Fruit fly (Drosophila melanogaster) whole organism, embryonic: Measurements from ENCODE around the gene CalpB.

ENCODE experiments used
- Atf6 ChIP-seq: fragments of 200-800 bp; sonication (Bioruptor generic); IDR thresholded peaks from 2 replicates; pipeline ENCODE4 v1.3.6; 2022; ENCODE audit warnings: missing biosample characterization, missing genetic modification characterization
- BtbVII ChIP-seq: fragments of 200-800 bp; sonication (Bioruptor generic); optimal IDR thresholded peaks from 3 replicates; lab custom pipeline; 2017; ENCODE audit warnings: missing biosample characterization, mild to moderate bottlenecking, missing genetic modification characterization
- CG10565 ChIP-seq: fragments of 200-800 bp; sonication (Bioruptor generic); optimal IDR thresholded peaks from 3 replicates; lab custom pipeline; 2016; ENCODE audit warnings: missing biosample characterization, mild to moderate bottlenecking, missing genetic modification characterization
- CG11085 ChIP-seq: fragments of 200-800 bp; sonication (Bioruptor generic); IDR thresholded peaks from 2 replicates; pipeline ENCODE4 v1.3.6; 2022; ENCODE audit warnings: missing biosample characterization, missing genetic modification characterization
- CG11456 ChIP-seq: fragments of 200-800 bp; sonication (Bioruptor generic); IDR thresholded peaks from 3 replicates; pipeline ENCODE4 v1.3.6; 2022; ENCODE audit warnings: missing biosample characterization, missing genetic modification characterization
- CG12391 ChIP-seq: fragments of 200-800 bp; sonication (Bioruptor generic); optimal IDR thresholded peaks from 3 replicates; lab custom pipeline; 2018; ENCODE audit warnings: missing biosample characterization, mild to moderate bottlenecking, missing genetic modification characterization, moderate library complexity
- CG13775 ChIP-seq: fragments of 200-800 bp; sonication (Bioruptor generic); optimal IDR thresholded peaks from 3 replicates; lab custom pipeline; 2017; ENCODE audit warnings: missing biosample characterization, mild to moderate bottlenecking, missing genetic modification characterization
- CG14014 ChIP-seq: fragments of 200-800 bp; sonication (Bioruptor generic); IDR thresholded peaks from 2 replicates; pipeline ENCODE4 v1.3.6; 2022; ENCODE audit warnings: missing biosample characterization, missing genetic modification characterization
- CG15269 ChIP-seq: fragments of 200-800 bp; sonication (Bioruptor generic); optimal IDR thresholded peaks from 2 replicates; lab custom pipeline; 2018; ENCODE audit warnings: missing biosample characterization, mild to moderate bottlenecking, missing genetic modification characterization, moderate library complexity
- CG17328 ChIP-seq: fragments of 200-800 bp; sonication (Bioruptor generic); IDR thresholded peaks from 2 replicates; pipeline ENCODE4 v1.3.6; 2022; ENCODE audit warnings: missing biosample characterization, missing genetic modification characterization
- CG17359 ChIP-seq: fragments of 200-800 bp; sonication (Bioruptor generic); optimal IDR thresholded peaks from 3 replicates; lab custom pipeline; 2018; ENCODE audit warnings: missing biosample characterization, mild to moderate bottlenecking, missing genetic modification characterization, moderate library complexity
- CG2120 ChIP-seq: fragments of 200-800 bp; sonication (Bioruptor generic); optimal IDR thresholded peaks from 3 replicates; lab custom pipeline; 2016; ENCODE audit warnings: missing biosample characterization, missing genetic modification characterization
- CG3163 ChIP-seq: fragments of 200-800 bp; sonication (Bioruptor generic); optimal IDR thresholded peaks from 3 replicates; lab custom pipeline; 2016; ENCODE audit warnings: missing biosample characterization, missing genetic modification characterization
- CG3847 ChIP-seq: fragments of 200-800 bp; sonication (Bioruptor generic); IDR thresholded peaks from 2 replicates; pipeline ENCODE4 v1.3.6; 2022; ENCODE audit warnings: missing biosample characterization, missing genetic modification characterization
- CG4404 ChIP-seq: fragments of 200-800 bp; sonication (Bioruptor generic); IDR thresholded peaks from 2 replicates; pipeline ENCODE4 v1.3.6; 2022; ENCODE audit warnings: missing biosample characterization, missing genetic modification characterization
- CG6254 ChIP-seq: fragments of 200-800 bp; sonication (Bioruptor generic); optimal IDR thresholded peaks from 3 replicates; lab custom pipeline; 2017; ENCODE audit warnings: mild to moderate bottlenecking, missing biosample characterization, missing genetic modification reagents, missing genetic modification characterization
- CG6683 ChIP-seq: fragments of 200-800 bp; sonication (Bioruptor generic); optimal IDR thresholded peaks from 2 replicates; lab custom pipeline; 2017; ENCODE audit warnings: missing biosample characterization, mild to moderate bottlenecking, missing genetic modification characterization, missing genetic modification reagents
- CG7963 ChIP-seq: fragments of 200-800 bp; sonication (Bioruptor generic); IDR thresholded peaks from 3 replicates; pipeline ENCODE4 v1.3.6; 2022; ENCODE audit warnings: missing biosample characterization, missing genetic modification characterization; ENCODE audit not compliant: partially characterized antibody
- CrebB ChIP-seq: fragments of 200-800 bp; sonication (Bioruptor generic); optimal IDR thresholded peaks from 3 replicates; lab custom pipeline; 2018; ENCODE audit warnings: missing biosample characterization, mild to moderate bottlenecking, missing genetic modification characterization
- D19B ChIP-seq: fragments of 200-800 bp; sonication (Bioruptor generic); optimal IDR thresholded peaks from 2 replicates; lab custom pipeline; 2017; ENCODE audit warnings: missing biosample characterization, mild to moderate bottlenecking, missing genetic modification characterization
- Doc3 ChIP-seq: fragments of 200-800 bp; sonication (Bioruptor generic); IDR thresholded peaks from 3 replicates; pipeline ENCODE4 v1.3.6; 2022; ENCODE audit warnings: missing biosample characterization, missing genetic modification characterization; ENCODE audit not compliant: partially characterized antibody
- Drgx ChIP-seq: fragments of 200-800 bp; sonication (Bioruptor generic); IDR thresholded peaks from 2 replicates; pipeline ENCODE4 v1.3.6; 2022; ENCODE audit warnings: missing biosample characterization, missing genetic modification characterization
- E2f1 ChIP-seq: fragments of 200-800 bp; sonication (Bioruptor generic); IDR thresholded peaks from 2 replicates; pipeline ENCODE4 v1.3.6; 2022; ENCODE audit warnings: missing biosample characterization, missing genetic modification characterization
- H2.0 ChIP-seq: fragments of 200-800 bp; sonication (Bioruptor generic); IDR thresholded peaks from 2 replicates; pipeline ENCODE4 v1.3.6; 2022; ENCODE audit warnings: missing biosample characterization, missing genetic modification characterization
- Lim3 ChIP-seq: fragments of 200-800 bp; sonication (Bioruptor generic); IDR thresholded peaks from 2 replicates; pipeline ENCODE4 v1.3.6; 2022; ENCODE audit warnings: missing biosample characterization, missing genetic modification characterization
- Lpt ChIP-seq: fragments of >200 bp; optimal IDR thresholded peaks from 2 replicates; lab custom pipeline; 2018; ENCODE audit warnings: missing biosample characterization, missing genetic modification characterization
- MTF-1 ChIP-seq: fragments of 200-800 bp; sonication (Bioruptor generic); optimal IDR thresholded peaks from 2 replicates; lab custom pipeline; 2018; ENCODE audit warnings: missing biosample characterization, mild to moderate bottlenecking, missing genetic modification characterization, borderline replicate concordance
- Oaz ChIP-seq: fragments of 200-800 bp; sonication (Bioruptor generic); IDR thresholded peaks from 2 replicates; pipeline ENCODE4 v1.3.6; 2022; ENCODE audit warnings: missing biosample characterization, missing genetic modification characterization
- Scr ChIP-seq: fragments of 200-800 bp; sonication (Bioruptor generic); IDR thresholded peaks from 2 replicates; pipeline ENCODE4 v1.3.6; 2022; ENCODE audit warnings: missing biosample characterization, missing genetic modification characterization; ENCODE audit not compliant: partially characterized antibody
- Vsx1 ChIP-seq: fragments of 200-800 bp; sonication (Bioruptor generic); optimal IDR thresholded peaks from 2 replicates; lab custom pipeline; 2017; ENCODE audit warnings: missing biosample characterization, mild to moderate bottlenecking, missing genetic modification characterization, missing genetic modification reagents
- amos ChIP-seq: fragments of 200-800 bp; sonication (Bioruptor generic); IDR thresholded peaks from 2 replicates; pipeline ENCODE4 v1.3.6; 2022; ENCODE audit warnings: missing biosample characterization, missing genetic modification characterization; ENCODE audit not compliant: partially characterized antibody
- ci ChIP-seq: fragments of 200-800 bp; sonication (Bioruptor generic); IDR thresholded peaks from 3 replicates; pipeline ENCODE4 v1.3.6; 2022; ENCODE audit warnings: missing biosample characterization, missing genetic modification characterization
- crp ChIP-seq, 2 experiments: fragments of 200-800 bp; sonication (Bioruptor generic); optimal IDR thresholded peaks; 2 replicates in 1 of 2; 3 replicates in 1 of 2; lab custom pipeline; 2017; ENCODE audit warnings: missing biosample characterization in 2 of 2, missing genetic modification characterization in 2 of 2, mild to moderate bottlenecking in 1 of 2, moderate library complexity in 1 of 2
- da ChIP-seq: fragments of 200-800 bp; sonication (Bioruptor generic); optimal IDR thresholded peaks from 2 replicates; lab custom pipeline; 2016; ENCODE audit warnings: missing biosample characterization, missing genetic modification characterization
- dm ChIP-seq: fragments of 200-800 bp; sonication (Bioruptor generic); optimal IDR thresholded peaks from 3 replicates; lab custom pipeline; 2016; ENCODE audit warnings: missing biosample characterization, missing genetic modification characterization
- dpn ChIP-seq, 2 experiments: fragments of 200-800 bp; sonication (Bioruptor generic); optimal IDR thresholded peaks; 3 replicates each; lab custom pipeline; 2016; ENCODE audit warnings: missing biosample characterization in 2 of 2, missing genetic modification characterization in 2 of 2
- ems ChIP-seq: fragments of 200-800 bp; sonication (Bioruptor generic); optimal IDR thresholded peaks from 3 replicates; lab custom pipeline; 2016; ENCODE audit warnings: missing biosample characterization, missing genetic modification characterization
- fd102C ChIP-seq: fragments of 200-800 bp; sonication (Bioruptor generic); optimal IDR thresholded peaks from 2 replicates; lab custom pipeline; 2018; ENCODE audit warnings: missing biosample characterization, mild to moderate bottlenecking, missing genetic modification characterization, moderate library complexity
- hbn ChIP-seq: fragments of 200-800 bp; sonication (Bioruptor generic); IDR thresholded peaks from 2 replicates; pipeline ENCODE4 v1.3.6; 2022; ENCODE audit warnings: missing biosample characterization, missing genetic modification characterization; ENCODE audit not compliant: partially characterized antibody
- jumu ChIP-seq: fragments of 200-800 bp; sonication (Bioruptor generic); optimal IDR thresholded peaks from 3 replicates; lab custom pipeline; 2016; ENCODE audit warnings: missing biosample characterization, missing genetic modification characterization
- kay ChIP-seq: fragments of 200-800 bp; sonication (Bioruptor generic); optimal IDR thresholded peaks from 2 replicates; lab custom pipeline; 2016; ENCODE audit warnings: missing biosample characterization, missing genetic modification characterization
- mirr ChIP-seq: fragments of 200-800 bp; sonication (Bioruptor generic); optimal IDR thresholded peaks from 3 replicates; lab custom pipeline; 2018; ENCODE audit warnings: missing biosample characterization, mild to moderate bottlenecking, missing genetic modification characterization
- nau ChIP-seq: fragments of 200-800 bp; sonication (Bioruptor generic); optimal IDR thresholded peaks from 3 replicates; lab custom pipeline; 2017; ENCODE audit warnings: missing biosample characterization, mild to moderate bottlenecking, missing genetic modification characterization, missing genetic modification reagents
- repo ChIP-seq: fragments of 200-800 bp; sonication (Bioruptor generic); optimal IDR thresholded peaks from 2 replicates; lab custom pipeline; 2016; ENCODE audit warnings: missing biosample characterization, missing genetic modification characterization
- scrt ChIP-seq: fragments of 200-800 bp; sonication (Bioruptor generic); optimal IDR thresholded peaks from 2 replicates; lab custom pipeline; 2018; ENCODE audit warnings: missing biosample characterization, mild to moderate bottlenecking, missing genetic modification characterization, moderate library complexity
- sd ChIP-seq: fragments of 200-800 bp; sonication (Bioruptor generic); optimal IDR thresholded peaks from 3 replicates; lab custom pipeline; 2018; ENCODE audit warnings: missing biosample characterization, mild to moderate bottlenecking, missing genetic modification characterization, moderate library complexity
- sens-2 ChIP-seq: fragments of 200-800 bp; sonication (Bioruptor generic); IDR thresholded peaks from 2 replicates; pipeline ENCODE4 v1.3.6; 2022; ENCODE audit warnings: missing biosample characterization, missing genetic modification characterization
- so ChIP-seq: fragments of 200-800 bp; sonication (Bioruptor generic); IDR thresholded peaks from 3 replicates; pipeline ENCODE4 v1.3.6; 2022; ENCODE audit warnings: missing biosample characterization, missing genetic modification characterization
- unc-4 ChIP-seq: fragments of 200-800 bp; sonication (Bioruptor generic); IDR thresholded peaks from 2 replicates; pipeline ENCODE4 v1.3.6; 2022; ENCODE audit warnings: missing biosample characterization, missing genetic modification characterization; ENCODE audit not compliant: partially characterized antibody

Gene CalpB

dm6 chr3L:9855784-9856426 is 32.7 kb upstream of the CalpB start (continued):
- TF ChIP-seq mirr (GFP tag; lab: Kevin White, UChicago) (peak; percentile 71), CG6683 (GFP tag; lab: Kevin White, UChicago) (peak; percentile 87), dm (peak; percentile 93), CG13775 (GFP tag; lab: Kevin White, UChicago) (peak; percentile 95), Oaz (GFP tag; lab: Robert Waterston, UW) (peak; percentile 90), sd (peak; percentile 80), Doc3 (GFP tag; lab: Robert Waterston, UW) (no peak), fd102C (GFP tag; lab: Kevin White, UChicago) (peak; percentile 98), CG17328 (GFP tag; lab: Robert Waterston, UW) (peak; percentile 99), CG12391 (peak; percentile 97), scrt (peak; percentile 88), Atf6 (GFP tag; lab: Robert Waterston, UW) (peak; percentile 92), Lpt (GFP tag; lab: Kevin White, UChicago) (no peak), CG11085 (GFP tag; lab: Robert Waterston, UW) (peak; percentile 90), CG15269 (tag; lab: Kevin White, UChicago) (peak; percentile 92), hbn (no peak), D19B (peak; percentile 70), nau (GFP tag; lab: Kevin White, UChicago) (peak; percentile 97), amos (GFP tag; lab: Robert Waterston, UW) (no peak), repo (GFP tag; lab: Kevin White, UChicago) (peak; percentile 97), so (peak; percentile 97), dpn (GFP tag; optimal IDR thresholded peaks at IDR 0.05; lab: Kevin White, UChicago) (peak; percentile 96), CG2120 (GFP tag; lab: Kevin White, UChicago) (peak; percentile 90), kay (GFP tag; lab: Kevin White, UChicago) (peak; percentile 85), da (GFP tag; lab: Kevin White, UChicago) (peak; percentile 88), CG14014 (GFP tag; lab: Robert Waterston, UW) (peak; percentile 96), CG3847 (peak; percentile 93), CG10565 (GFP tag; lab: Kevin White, UChicago) (peak; percentile 96), Scr (GFP tag; lab: Robert Waterston, UW) (no peak), CG17359 (tag; lab: Kevin White, UChicago) (peak; percentile 99), CrebB (tag; lab: Kevin White, UChicago) (peak; percentile 91), unc-4 (GFP tag; lab: Robert Waterston, UW) (no peak), CG4404 (GFP tag; lab: Robert Waterston, UW) (peak; percentile 99), MTF-1 (GFP tag; lab: Kevin White, UChicago) (peak; percentile 96), jumu (peak; percentile 98), CG6254 (GFP tag; lab: Kevin White, UChicago) (peak; percentile 97), H2.0 (peak; percentile 95), CG7963 (no peak), sens-2 (GFP tag; lab: Robert Waterston, UW) (peak; percentile 98), BtbVII (GFP tag; lab: Kevin White, UChicago) (peak; percentile 93), CG11456 (peak; percentile 93), CG3163 (GFP tag; lab: Kevin White, UChicago) (peak; percentile 85), E2f1 (peak; percentile 95), crp (GFP tag; optimal IDR thresholded peaks at IDR 0.05; lab: Kevin White, UChicago) (peak; percentile 12 to 67), Lim3 (GFP tag; lab: Robert Waterston, UW) (peak; percentile 87; the same call in 1 of the 2 replicates), Drgx (peak; percentile 97), ems (GFP tag; lab: Kevin White, UChicago) (peak; percentile 98), Vsx1 (GFP tag; lab: Kevin White, UChicago) (peak; percentile 91), ci (peak; percentile 99)
